Worm (Caenorhabditis elegans) whole organism, L4 larva: ENCODE measurements around the gene vps-36.
A peak's percentile ranks its signal among the peaks of the same experiment; 100 is the strongest.

ENCODE experiments used
- D1046.2 ChIP-seq: fragments of 200-800 bp; sonication (Bioruptor generic); IDR thresholded peaks from 2 replicates; pipeline ENCODE4 v1.3.6; 2022; ENCODE audit warnings: missing genetic modification characterization, missing compliant biosample characterization
- F49E8.2 ChIP-seq: sonication (generic microtip); optimal IDR thresholded peaks from 2 replicates; lab custom pipeline; 2016; ENCODE audit warnings: missing compliant biosample characterization, mild to moderate bottlenecking, missing genetic modification characterization, borderline replicate concordance
- T20F7.1 ChIP-seq: fragments of 200-800 bp; sonication (Bioruptor generic); optimal IDR thresholded peaks from 2 replicates; lab custom pipeline; 2018; ENCODE audit warnings: mild to moderate bottlenecking, missing genetic modification characterization, missing compliant biosample characterization
- T26A8.4 ChIP-seq: fragments of 200-800 bp; sonication (Bioruptor generic); IDR thresholded peaks from 2 replicates; pipeline ENCODE4 v1.3.6; 2022; ENCODE audit warnings: missing genetic modification characterization, missing compliant biosample characterization
- Y75B8A.6 ChIP-seq: fragments of 200-800 bp; sonication (Bioruptor generic); IDR thresholded peaks from 2 replicates; pipeline ENCODE4 v1.3.6; 2022; ENCODE audit warnings: missing genetic modification reagents, missing genetic modification characterization, missing compliant biosample characterization
- ZK546.5 ChIP-seq, 2 experiments: sonication (generic microtip); optimal IDR thresholded peaks; 2 replicates each; lab custom pipeline; 2017; ENCODE audit warnings: missing biosample characterization in 2 of 2, missing genetic modification characterization in 2 of 2
- arid-1 ChIP-seq: fragments of 200-800 bp; sonication (Bioruptor generic); conservative IDR thresholded peaks from 2 replicates; pipeline ENCODE4 v1.3.6; 2022; ENCODE audit warnings: missing genetic modification reagents, missing genetic modification characterization, missing compliant biosample characterization
- daf-16 ChIP-seq, 3 experiments: sonication (generic microtip); optimal IDR thresholded peaks; 2 replicates each; lab custom pipeline; 2016 to 2017; ENCODE audit warnings: missing genetic modification characterization in 3 of 3, missing genetic modification reagents in 3 of 3, mild to moderate bottlenecking in 2 of 3, missing compliant biosample characterization in 2 of 3, missing biosample characterization in 1 of 3, moderate library complexity in 1 of 3
- daf-8 ChIP-seq: fragments of 200-800 bp; sonication (Bioruptor generic); IDR thresholded peaks from 2 replicates; pipeline ENCODE4 v1.3.6; 2022; ENCODE audit warnings: missing genetic modification characterization, missing compliant biosample characterization
- dmd-6 ChIP-seq: fragments of 200-800 bp; sonication (Bioruptor generic); IDR thresholded peaks from 2 replicates; pipeline ENCODE4 v1.3.6; 2022; ENCODE audit warnings: missing genetic modification reagents, missing genetic modification characterization, missing compliant biosample characterization
- dve-1 ChIP-seq: sonication (generic microtip); optimal IDR thresholded peaks from 2 replicates; lab custom pipeline; 2017; ENCODE audit warnings: antibody characterized with exemption, mild to moderate bottlenecking, missing genetic modification characterization, missing compliant biosample characterization; ENCODE audit not compliant: insufficient read depth
- fkh-10 ChIP-seq: fragments of 150-350 bp; optimal IDR thresholded peaks from 2 replicates; lab custom pipeline; 2014; ENCODE audit warnings: missing biosample characterization, missing genetic modification reagents, missing genetic modification characterization
- fos-1 ChIP-seq: fragments of 150-350 bp; optimal IDR thresholded peaks from 2 replicates; lab custom pipeline; 2014; ENCODE audit warnings: missing biosample characterization, missing genetic modification characterization
- hlh-11 ChIP-seq: fragments of 200-800 bp; sonication (Bioruptor generic); optimal IDR thresholded peaks from 2 replicates; lab custom pipeline; 2018; ENCODE audit warnings: mild to moderate bottlenecking, missing genetic modification characterization, missing compliant biosample characterization
- hmg-1.1 ChIP-seq: fragments of 200-800 bp; sonication (Bioruptor generic); IDR thresholded peaks from 2 replicates; pipeline ENCODE4 v1.3.6; 2022; ENCODE audit warnings: missing genetic modification reagents, missing genetic modification characterization, missing compliant biosample characterization
- lin-15B ChIP-seq: fragments of 150-350 bp; sonication (generic microtip); optimal IDR thresholded peaks from 3 replicates; lab custom pipeline; 2014; ENCODE audit warnings: missing biosample characterization, missing genetic modification characterization
- lin-38 ChIP-seq: fragments of 200-800 bp; sonication (Bioruptor generic); IDR thresholded peaks from 2 replicates; pipeline ENCODE4 v1.3.6; 2022; ENCODE audit warnings: missing genetic modification reagents, missing genetic modification characterization, missing compliant biosample characterization
- lsy-2 ChIP-seq, 2 experiments: fragments of 150-350 bp in 1 of 2; sonication (generic microtip) in 1 of 2; optimal IDR thresholded peaks; 2 replicates each; lab custom pipeline; 2014 to 2017; ENCODE audit warnings: missing biosample characterization in 2 of 2, missing genetic modification characterization in 2 of 2
- madf-5 ChIP-seq, 2 experiments: fragments of 200-800 bp; sonication (Bioruptor generic); IDR thresholded peaks; 2 replicates each; pipeline ENCODE4 v1.3.6; 2022; ENCODE audit warnings: missing compliant biosample characterization in 2 of 2, missing genetic modification characterization in 2 of 2
- mes-2 ChIP-seq: sonication (generic microtip); optimal IDR thresholded peaks from 2 replicates; lab custom pipeline; 2016; ENCODE audit warnings: missing genotype, mild to moderate bottlenecking, missing genetic modification characterization, missing compliant biosample characterization; ENCODE audit not compliant: poor library complexity, severe bottlenecking
- mxl-2 ChIP-seq: fragments of 200-800 bp; sonication (Bioruptor generic); conservative IDR thresholded peaks from 2 replicates; pipeline ENCODE4 v1.3.6; 2022; ENCODE audit warnings: missing genetic modification reagents, missing genetic modification characterization, missing compliant biosample characterization
- mxl-3 ChIP-seq: fragments of 200-800 bp; sonication (Bioruptor generic); optimal IDR thresholded peaks from 2 replicates; lab custom pipeline; 2018; ENCODE audit warnings: mild to moderate bottlenecking, missing genetic modification characterization, missing compliant biosample characterization
- nhr-10 ChIP-seq: fragments of 150-350 bp; optimal IDR thresholded peaks from 2 replicates; lab custom pipeline; 2014; ENCODE audit warnings: missing biosample characterization, missing genetic modification characterization
- nhr-102 ChIP-seq: sonication (generic microtip); optimal IDR thresholded peaks from 2 replicates; lab custom pipeline; 2016; ENCODE audit warnings: mild to moderate bottlenecking, missing genetic modification characterization, moderate library complexity, missing compliant biosample characterization
- nhr-48 ChIP-seq: sonication (generic microtip); optimal IDR thresholded peaks from 2 replicates; lab custom pipeline; 2016; ENCODE audit warnings: mild to moderate bottlenecking, missing genetic modification characterization, missing compliant biosample characterization
- nhr-76 ChIP-seq: fragments of 150-350 bp; optimal IDR thresholded peaks from 2 replicates; lab custom pipeline; 2014; ENCODE audit warnings: missing biosample characterization, missing genetic modification characterization
- php-3 ChIP-seq: fragments of 200-800 bp; sonication (Bioruptor generic); IDR thresholded peaks from 2 replicates; pipeline ENCODE4 v1.3.6; 2022; ENCODE audit warnings: missing genetic modification reagents, missing genetic modification characterization, missing compliant biosample characterization
- pqm-1 ChIP-seq: sonication (generic microtip); optimal IDR thresholded peaks from 2 replicates; lab custom pipeline; 2017; ENCODE audit warnings: missing biosample characterization, missing genetic modification characterization
- rbr-2 ChIP-seq: sonication (generic microtip); optimal IDR thresholded peaks from 2 replicates; lab custom pipeline; 2016; ENCODE audit warnings: missing genotype, missing genetic modification characterization, missing compliant biosample characterization
- saeg-2 ChIP-seq: fragments of 200-800 bp; sonication (Bioruptor generic); IDR thresholded peaks from 2 replicates; pipeline ENCODE4 v1.3.6; 2022; ENCODE audit warnings: missing genetic modification reagents, missing genetic modification characterization, missing compliant biosample characterization
- unc-62 ChIP-seq, 3 experiments: fragments of 150-350 bp in 1 of 3; sonication (generic microtip); optimal IDR thresholded peaks in 2 of 3; peaks in 1 of 3; 1 replicate in 1 of 3; 2 replicates in 2 of 3; lab custom pipeline; 2014 to 2017; ENCODE audit warnings: missing biosample characterization in 3 of 3, missing genetic modification characterization in 3 of 3, missing genetic modification reagents in 3 of 3, missing genotype in 1 of 3
- zag-1 ChIP-seq: fragments of 150-350 bp; optimal IDR thresholded peaks from 2 replicates; lab custom pipeline; 2014; ENCODE audit warnings: missing biosample characterization, missing genetic modification characterization
- zfp-3 ChIP-seq: fragments of 200-800 bp; sonication (Bioruptor generic); conservative IDR thresholded peaks from 2 replicates; pipeline ENCODE4 v1.3.6; 2022; ENCODE audit warnings: missing genetic modification reagents, missing genetic modification characterization, missing compliant biosample characterization
- ztf-11 ChIP-seq: fragments of 150-350 bp; optimal IDR thresholded peaks from 2 replicates; lab custom pipeline; 2014; ENCODE audit warnings: missing biosample characterization, missing genetic modification characterization
- ztf-7 ChIP-seq: fragments of 150-350 bp; optimal IDR thresholded peaks from 2 replicates; lab custom pipeline; 2014; ENCODE audit warnings: missing biosample characterization, missing genetic modification characterization

Gene vps-36

ce11 chrV:10961448-10961870, 990 bp upstream of the vps-36 start (continued):
- TF ChIP-seq rbr-2 (peak; percentile 65), ztf-7 (no peak), D1046.2 (GFP tag; lab: Robert Waterston, UW) (0 out of 2 replicates have a peak, but pooled peaks have one; percentile 10), daf-8 (GFP tag; lab: Robert Waterston, UW) (no peak), fkh-10 (GFP tag; lab: Kevin White, UChicago) (peak; percentile 89), dmd-6 (GFP tag; lab: Robert Waterston, UW) (peak; percentile 58), ZK546.5 (tag; optimal IDR thresholded peaks at IDR 0.05; lab: Kevin White, UChicago) (no peak), nhr-10 (tag; lab: Kevin White, UChicago) (no peak), php-3 (GFP tag; lab: Robert Waterston, UW) (no peak), zfp-3 (GFP tag; lab: Robert Waterston, UW) (no peak), F49E8.2 (tag; lab: Kevin White, UChicago) (no peak)

ce11 chrV:10958322-10958900, 2.1 kb downstream of the vps-36 start, which contains the start of gene pigt-1:
TSS of gene pigt-1 (minus strand) at chrV:10958821.
- TF ChIP-seq hlh-11 (tag; lab: Kevin White, UChicago) (peak; percentile 5), dve-1 (peak; percentile 39), saeg-2 (GFP tag; lab: Robert Waterston, UW) (no peak), nhr-48 (tag; lab: Kevin White, UChicago) (no peak), unc-62 (GFP tag; optimal IDR thresholded peaks at IDR 0.05 in 1 of 2; lab: Kevin White, UChicago) (peak in 1 of 2 experiments; percentile 58), unc-62 (tag; optimal IDR thresholded peaks at IDR 0.05; lab: Kevin White, UChicago) (no peak), T20F7.1 (GFP tag; lab: Kevin White, UChicago) (peak; percentile 45), hmg-1.1 (GFP tag; lab: Robert Waterston, UW) (no peak), lin-38 (peak; percentile 34; the same call in 1 of the 2 replicates), madf-5 (GFP tag; IDR thresholded peaks at IDR 0.05; lab: Robert Waterston, UW) (0 out of 4 replicates have a peak, but pooled peaks of 1 of the 2 experiments have one; percentile 48), mes-2 (tag; lab: Kevin White, UChicago) (peak; percentile 50), daf-16 (GFP tag; optimal IDR thresholded peaks at IDR 0.05; lab: Kevin White, UChicago) (peak; percentile 5 to 8), daf-16 (tag; optimal IDR thresholded peaks at IDR 0.05; lab: Kevin White, UChicago) (peak; percentile 63), Y75B8A.6 (no peak), daf-8 (GFP tag; lab: Robert Waterston, UW) (no peak), arid-1 (no peak), F49E8.2 (tag; lab: Kevin White, UChicago) (no peak), zfp-3 (GFP tag; lab: Robert Waterston, UW) (peak; percentile 77; the same call in 1 of the 2 replicates), nhr-76 (tag; lab: Kevin White, UChicago) (no peak), lsy-2 (tag; optimal IDR thresholded peaks at IDR 0.05; lab: Kevin White, UChicago) (peak in 1 of 2 experiments; percentile 58), ztf-11 (tag; lab: Kevin White, UChicago) (no peak), fos-1 (tag; lab: Kevin White, UChicago) (no peak), pqm-1 (tag; lab: Kevin White, UChicago) (no peak), nhr-102 (peak; percentile 15), mxl-2 (GFP tag; lab: Robert Waterston, UW) (no peak), T26A8.4 (GFP tag; lab: Robert Waterston, UW) (peak; percentile 42; the same call in 1 of the 2 replicates), zag-1 (tag; lab: Kevin White, UChicago) (no peak), lin-15B (no peak), mxl-3 (GFP tag; lab: Kevin White, UChicago) (no peak)
